Worm (Caenorhabditis elegans) whole organism, young adult: ENCODE results near the gene T09A5.5.

ENCODE experiments used
- B0035.1 ChIP-seq: sonication (generic microtip); optimal IDR thresholded peaks from 2 replicates; lab custom pipeline; 2016; ENCODE audit warnings: missing genetic modification characterization, mild to moderate bottlenecking, missing compliant biosample characterization, missing genotype, missing genetic modification reagents
- B0261.1 ChIP-seq: sonication (generic microtip); optimal IDR thresholded peaks from 2 replicates; lab custom pipeline; 2016; ENCODE audit warnings: mild to moderate bottlenecking, missing genetic modification characterization, moderate library complexity, missing compliant biosample characterization
- B0336.3 ChIP-seq: fragments of 200-800 bp; sonication (Bioruptor generic); IDR thresholded peaks from 2 replicates; pipeline ENCODE4 v1.3.6; 2022; ENCODE audit warnings: missing genetic modification characterization, missing compliant biosample characterization
- F33H1.4 ChIP-seq: fragments of 200-800 bp; sonication (Bioruptor generic); IDR thresholded peaks from 2 replicates; pipeline ENCODE4 v1.3.6; 2022; ENCODE audit warnings: missing genetic modification reagents, missing genetic modification characterization, missing compliant biosample characterization
- F49E8.2 ChIP-seq: sonication (generic microtip); optimal IDR thresholded peaks from 3 replicates; lab custom pipeline; 2017; ENCODE audit warnings: missing genetic modification characterization, mild to moderate bottlenecking, missing compliant biosample characterization, antibody characterized with exemption, moderate library complexity; ENCODE audit not compliant: insufficient read depth
- F52B5.7 ChIP-seq: sonication (generic microtip); optimal IDR thresholded peaks from 2 replicates; lab custom pipeline; 2016; ENCODE audit warnings: mild to moderate bottlenecking, missing genetic modification characterization, missing compliant biosample characterization
- F55B11.4 ChIP-seq: sonication (generic microtip); optimal IDR thresholded peaks from 2 replicates; lab custom pipeline; 2016; ENCODE audit warnings: missing compliant biosample characterization, missing genetic modification characterization, borderline replicate concordance; ENCODE audit not compliant: insufficient read depth
- K12H6.12 ChIP-seq: fragments of 200-800 bp; sonication (Bioruptor generic); optimal IDR thresholded peaks from 2 replicates; lab custom pipeline; 2018; ENCODE audit warnings: mild to moderate bottlenecking, missing genetic modification characterization, missing compliant biosample characterization
- T07F8.4 ChIP-seq: sonication (generic microtip); optimal IDR thresholded peaks from 2 replicates; lab custom pipeline; 2016; ENCODE audit warnings: mild to moderate bottlenecking, missing genetic modification characterization, moderate library complexity, missing compliant biosample characterization
- Y53F4B.3 ChIP-seq: fragments of 200-800 bp; sonication (Bioruptor generic); IDR thresholded peaks from 2 replicates; pipeline ENCODE4 v1.3.6; 2022; ENCODE audit warnings: missing genetic modification reagents, missing genetic modification characterization, missing compliant biosample characterization
- Y53G8AR.9 ChIP-seq: fragments of 200-800 bp; sonication (Bioruptor generic); conservative IDR thresholded peaks from 2 replicates; pipeline ENCODE4 v1.3.6; 2022; ENCODE audit warnings: missing genetic modification reagents, missing genetic modification characterization, missing compliant biosample characterization
- Y56A3A.18 ChIP-seq: fragments of 200-800 bp; sonication (Bioruptor generic); IDR thresholded peaks from 2 replicates; pipeline ENCODE4 v1.3.6; 2022; ENCODE audit warnings: missing genetic modification reagents, missing genetic modification characterization, missing compliant biosample characterization
- Y79H2A.3 ChIP-seq: fragments of 200-800 bp; sonication (Bioruptor generic); conservative IDR thresholded peaks from 2 replicates; pipeline ENCODE4 v1.3.6; 2022; ENCODE audit warnings: missing genetic modification reagents, missing genetic modification characterization, missing compliant biosample characterization
- aptf-2 ChIP-seq: fragments of 200-800 bp; sonication (Bioruptor generic); conservative IDR thresholded peaks from 2 replicates; pipeline ENCODE4 v1.3.6; 2022; ENCODE audit warnings: missing genetic modification reagents, missing genetic modification characterization, missing compliant biosample characterization
- aptf-3 ChIP-seq: fragments of 200-800 bp; sonication (Bioruptor generic); IDR thresholded peaks from 2 replicates; pipeline ENCODE4 v1.3.6; 2022; ENCODE audit warnings: missing genetic modification characterization, missing compliant biosample characterization
- atf-7 ChIP-seq: sonication (generic microtip); optimal IDR thresholded peaks from 2 replicates; lab custom pipeline; 2017; ENCODE audit warnings: mild to moderate bottlenecking, missing genetic modification characterization, missing compliant biosample characterization
- bed-2 ChIP-seq: fragments of 200-800 bp; sonication (Bioruptor generic); IDR thresholded peaks from 2 replicates; pipeline ENCODE4 v1.3.6; 2022; ENCODE audit warnings: missing genetic modification reagents, missing genetic modification characterization, missing compliant biosample characterization
- dox-1 ChIP-seq: fragments of 200-800 bp; sonication (Bioruptor generic); IDR thresholded peaks from 2 replicates; pipeline ENCODE4 v1.3.6; 2022; ENCODE audit warnings: missing genetic modification reagents, missing genetic modification characterization, missing compliant biosample characterization
- dpff-1 ChIP-seq: sonication (generic microtip); optimal IDR thresholded peaks from 2 replicates; lab custom pipeline; 2017; ENCODE audit warnings: mild to moderate bottlenecking, missing genetic modification characterization, missing compliant biosample characterization
- ekl-4 ChIP-seq: fragments of 200-800 bp; sonication (Bioruptor generic); IDR thresholded peaks from 2 replicates; pipeline ENCODE4 v1.3.6; 2022; ENCODE audit warnings: missing genetic modification reagents, missing genetic modification characterization, missing compliant biosample characterization
- him-1 ChIP-seq: sonication (generic microtip); optimal IDR thresholded peaks from 2 replicates; lab custom pipeline; 2016; ENCODE audit warnings: missing genotype, missing genetic modification reagents, missing genetic modification characterization, missing compliant biosample characterization
- hrde-1 ChIP-seq: sonication (generic microtip); optimal IDR thresholded peaks from 2 replicates; lab custom pipeline; 2016; ENCODE audit warnings: missing genetic modification characterization, mild to moderate bottlenecking, missing compliant biosample characterization, moderate library complexity, missing genotype, missing genetic modification reagents, borderline replicate concordance
- let-607 ChIP-seq, 2 experiments: fragments of 200-800 bp in 1 of 2; sonication (Bioruptor generic) in 1 of 2; sonication (generic microtip) in 1 of 2; optimal IDR thresholded peaks; 2 replicates each; lab custom pipeline; 2016 to 2018; ENCODE audit warnings: mild to moderate bottlenecking in 2 of 2, missing compliant biosample characterization in 2 of 2, missing genetic modification characterization in 2 of 2, moderate library complexity in 2 of 2, missing genotype in 1 of 2
- lin-26 ChIP-seq: fragments of 200-800 bp; sonication (Bioruptor generic); IDR thresholded peaks from 2 replicates; pipeline ENCODE4 v1.3.6; 2022; ENCODE audit warnings: missing genetic modification reagents, missing genetic modification characterization, missing compliant biosample characterization
- lin-35 ChIP-seq, 3 experiments: fragments of 150-350 bp in 2 of 3; sonication (generic microtip) in 1 of 3; optimal IDR thresholded peaks; 2 replicates each; lab custom pipeline; 2014 to 2018; ENCODE audit warnings: missing biosample characterization in 3 of 3, missing genetic modification characterization in 3 of 3, missing genetic modification reagents in 3 of 3
- lin-54 ChIP-seq: fragments of 200-800 bp; sonication (Bioruptor generic); optimal IDR thresholded peaks from 2 replicates; lab custom pipeline; 2018; ENCODE audit warnings: mild to moderate bottlenecking, missing genetic modification characterization, missing compliant biosample characterization
- madf-3 ChIP-seq: fragments of 200-800 bp; sonication (Bioruptor generic); IDR thresholded peaks from 2 replicates; pipeline ENCODE4 v1.3.6; 2022; ENCODE audit warnings: missing genetic modification reagents, missing genetic modification characterization, missing compliant biosample characterization
- mes-4 ChIP-seq: sonication (generic microtip); optimal IDR thresholded peaks from 2 replicates; lab custom pipeline; 2016; ENCODE audit warnings: missing genotype, missing genetic modification characterization, missing compliant biosample characterization
- nfya-1 ChIP-seq: sonication (generic microtip); optimal IDR thresholded peaks from 2 replicates; lab custom pipeline; 2017; ENCODE audit warnings: antibody characterized with exemption, missing compliant biosample characterization, missing genetic modification characterization, borderline replicate concordance; ENCODE audit not compliant: insufficient read depth
- nhr-27 ChIP-seq: fragments of 200-800 bp; sonication (Bioruptor generic); optimal IDR thresholded peaks from 2 replicates; lab custom pipeline; 2018; ENCODE audit warnings: mild to moderate bottlenecking, missing genetic modification characterization, moderate library complexity, missing compliant biosample characterization
- rec-8 ChIP-seq, 2 experiments: sonication (generic microtip); optimal IDR thresholded peaks; 2 replicates each; lab custom pipeline; 2016; ENCODE audit warnings: mild to moderate bottlenecking in 2 of 2, missing genetic modification characterization in 2 of 2, missing genetic modification reagents in 2 of 2, missing genotype in 2 of 2, missing biosample characterization in 1 of 2, missing compliant biosample characterization in 1 of 2, moderate library complexity in 1 of 2
- repo-1 ChIP-seq: sonication (generic microtip); optimal IDR thresholded peaks from 2 replicates; lab custom pipeline; 2017; ENCODE audit warnings: mild to moderate bottlenecking, missing genetic modification characterization, missing compliant biosample characterization
- rpc-1 ChIP-seq, 2 experiments: fragments of 150-350 bp in 1 of 2; sonication (generic microtip) in 1 of 2; optimal IDR thresholded peaks; 2 replicates each; lab custom pipeline; 2014 to 2018; ENCODE audit warnings: missing biosample characterization in 1 of 2, missing genetic modification characterization in 1 of 2, missing genetic modification reagents in 1 of 2, missing genotype in 1 of 2
- sea-2 ChIP-seq: fragments of 200-800 bp; sonication (Bioruptor generic); IDR thresholded peaks from 2 replicates; pipeline ENCODE4 v1.3.6; 2022; ENCODE audit warnings: missing genetic modification characterization, missing compliant biosample characterization
- snpc-3.4 ChIP-seq: sonication (generic microtip); optimal IDR thresholded peaks from 2 replicates; lab custom pipeline; 2017; ENCODE audit warnings: missing genetic modification characterization, mild to moderate bottlenecking, missing compliant biosample characterization, antibody characterized with exemption, moderate library complexity, missing genotype, missing genetic modification reagents
- snpc-4 ChIP-seq, 5 experiments: fragments of 150-350 bp in 1 of 5; sonication (generic microtip) in 4 of 5; optimal IDR thresholded peaks; 2 replicates each; lab custom pipeline; 2014 to 2018; ENCODE audit warnings: missing genetic modification characterization in 5 of 5, missing biosample characterization in 3 of 5, antibody characterized with exemption in 2 of 5, mild to moderate bottlenecking in 2 of 5, missing compliant biosample characterization in 2 of 5, missing genotype in 2 of 5, moderate library complexity in 2 of 5, missing genetic modification reagents in 1 of 5
- tbp1 ChIP-seq: fragments of 200-800 bp; sonication (Bioruptor generic); optimal IDR thresholded peaks from 2 replicates; lab custom pipeline; 2018; ENCODE audit warnings: mild to moderate bottlenecking, missing genetic modification characterization, missing compliant biosample characterization
- tlf-1 ChIP-seq: fragments of 200-800 bp; sonication (Bioruptor generic); optimal IDR thresholded peaks from 2 replicates; lab custom pipeline; 2018; ENCODE audit warnings: mild to moderate bottlenecking, missing genetic modification characterization, missing compliant biosample characterization
- xnd-1 ChIP-seq: sonication (generic microtip); optimal IDR thresholded peaks from 2 replicates; lab custom pipeline; 2016; ENCODE audit warnings: missing genotype, missing genetic modification reagents, missing genetic modification characterization, missing compliant biosample characterization
- zfh-2 ChIP-seq: fragments of 200-800 bp; sonication (Bioruptor generic); conservative IDR thresholded peaks from 2 replicates; pipeline ENCODE4 v1.3.6; 2022; ENCODE audit warnings: missing genetic modification reagents, missing genetic modification characterization, missing compliant biosample characterization
- ztf-28 ChIP-seq: fragments of 200-800 bp; sonication (Bioruptor generic); IDR thresholded peaks from 2 replicates; pipeline ENCODE4 v1.3.6; 2022; ENCODE audit warnings: missing genetic modification reagents, missing genetic modification characterization, missing compliant biosample characterization
- ztf-3 ChIP-seq: fragments of 200-800 bp; sonication (Bioruptor generic); optimal IDR thresholded peaks from 2 replicates; lab custom pipeline; 2018; ENCODE audit warnings: mild to moderate bottlenecking, missing genetic modification characterization, missing compliant biosample characterization

T09A5.5 gene

ce11 chrII:7870632-7871031 is 17.1 kb upstream of the T09A5.5 start (continued):
- TF ChIP-seq nhr-27 (tag; lab: Kevin White, UChicago) (no peak), B0261.1 (no peak), ztf-3 (no peak)

DNA sequence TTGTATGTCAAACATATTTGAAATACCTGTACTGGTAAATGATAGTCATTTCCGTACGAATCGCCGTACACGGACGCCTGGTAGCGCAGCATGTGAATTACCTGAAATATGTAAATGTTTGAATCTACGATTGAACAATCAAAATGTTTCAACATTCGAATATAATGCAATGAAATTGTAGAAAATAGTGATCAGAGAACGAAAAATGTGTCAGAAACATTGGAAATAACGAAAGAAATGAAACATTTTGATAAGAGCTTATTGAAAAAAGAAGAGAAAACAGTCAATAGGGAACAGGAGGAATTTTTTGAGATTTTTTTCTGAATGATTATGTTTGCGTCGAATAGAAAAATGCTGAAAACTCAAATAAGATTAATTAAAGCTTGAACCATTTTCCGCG is 16.5 kb upstream of the T09A5.5 start, which contains the start of gene ztf-17:
TSS of gene ztf-17 (minus strand) at position 101 of the 400 bp plus-strand sequence.
- TF ChIP-seq Y56A3A.18 (GFP tag; lab: Robert Waterston, UW) (no peak), dox-1 (GFP tag; lab: Robert Waterston, UW) (no peak), zfh-2 (no peak), him-1 (tag; lab: Kevin White, UChicago) (no peak), K12H6.12 (tag; lab: Kevin White, UChicago) (no peak), snpc-4 (GFP tag; optimal IDR thresholded peaks at IDR 0.05; lab: Kevin White, UChicago) (no peak), snpc-4 (tag; optimal IDR thresholded peaks at IDR 0.05; lab: Kevin White, UChicago) (no peak), bed-2 (no peak), lin-54 (GFP tag; lab: Kevin White, UChicago) (no peak), mes-4 (tag; lab: Kevin White, UChicago) (no peak), sea-2 (GFP tag; lab: Robert Waterston, UW) (no peak), let-607 (tag; optimal IDR thresholded peaks at IDR 0.05; lab: Kevin White, UChicago) (no peak), nfya-1 (tag; lab: Kevin White, UChicago) (no peak), repo-1 (tag; lab: Kevin White, UChicago) (no peak), Y53F4B.3 (GFP tag; lab: Robert Waterston, UW) (no peak), rpc-1 (optimal IDR thresholded peaks at IDR 0.05; lab: Kevin White, UChicago) (no peak), rpc-1 (tag; optimal IDR thresholded peaks at IDR 0.05; lab: Kevin White, UChicago) (no peak), T07F8.4 (tag; lab: Kevin White, UChicago) (no peak)
- TF ChIP-seq, all 124 proteins: peak for 0

ce11 chrII:7866081-7866480 is 12.5 kb upstream of the T09A5.5 start:
- TF ChIP-seq madf-3 (GFP tag; lab: Robert Waterston, UW) (0 out of 2 replicates have a peak, but pooled peaks have one; percentile 7), F52B5.7 (tag; lab: Kevin White, UChicago) (no peak), snpc-3.4 (peak; percentile 72), Y53G8AR.9 (GFP tag; lab: Robert Waterston, UW) (peak; percentile 9; the same call in 1 of the 2 replicates), Y56A3A.18 (GFP tag; lab: Robert Waterston, UW) (no peak), F33H1.4 (0 out of 2 replicates have a peak, but pooled peaks have one; percentile 21), F49E8.2 (tag; lab: Kevin White, UChicago) (peak; percentile 59), rpc-1 (optimal IDR thresholded peaks at IDR 0.05; lab: Kevin White, UChicago) (no peak), rpc-1 (tag; optimal IDR thresholded peaks at IDR 0.05; lab: Kevin White, UChicago) (no peak), lin-35 (GFP tag; optimal IDR thresholded peaks at IDR 0.05; lab: Kevin White, UChicago) (peak in 1 of 3 experiments; percentile 4), dpff-1 (tag; lab: Kevin White, UChicago) (peak; percentile 33), rec-8 (tag; optimal IDR thresholded peaks at IDR 0.05; lab: Kevin White, UChicago) (peak in 1 of 2 experiments; percentile 67), hrde-1 (tag; lab: Kevin White, UChicago) (peak; percentile 81), ekl-4 (GFP tag; lab: Robert Waterston, UW) (peak; percentile 15; the same call in 1 of the 2 replicates), tlf-1 (GFP tag; lab: Kevin White, UChicago) (peak; percentile 24), nhr-27 (tag; lab: Kevin White, UChicago) (peak; percentile 59), B0035.1 (peak; percentile 4), ztf-28 (GFP tag; lab: Robert Waterston, UW) (0 out of 2 replicates have a peak, but pooled peaks have one; percentile 19), aptf-3 (GFP tag; lab: Robert Waterston, UW) (no peak), K12H6.12 (tag; lab: Kevin White, UChicago) (no peak), aptf-2 (GFP tag; lab: Robert Waterston, UW) (no peak), lin-54 (GFP tag; lab: Kevin White, UChicago) (peak; percentile 1), F55B11.4 (tag; lab: Kevin White, UChicago) (no peak), xnd-1 (tag; lab: Kevin White, UChicago) (no peak), lin-26 (GFP tag; lab: Robert Waterston, UW) (peak; percentile 68), tbp1 (GFP tag; lab: Kevin White, UChicago) (peak; percentile 21), Y79H2A.3 (GFP tag; lab: Robert Waterston, UW) (no peak), atf-7 (no peak), B0336.3 (GFP tag; lab: Robert Waterston, UW) (peak; percentile 25; the same call in 1 of the 2 replicates)
